Fruit fly (Drosophila melanogaster) whole organism, wandering third instar larva: ENCODE measurements around the gene CG15549.

ENCODE experiments used
- Abd-B ChIP-seq: fragments of >200 bp; optimal IDR thresholded peaks from 2 replicates; lab custom pipeline; 2017; ENCODE audit warnings: missing biosample characterization, missing genetic modification characterization
- Dfd ChIP-seq: fragments of >200 bp; optimal IDR thresholded peaks from 2 replicates; lab custom pipeline; 2017; ENCODE audit warnings: missing biosample characterization, missing genetic modification characterization
- Mio ChIP-seq: sonication (Bioruptor generic); optimal IDR thresholded peaks from 2 replicates; lab custom pipeline; 2016; ENCODE audit warnings: missing biosample characterization, missing genetic modification characterization
- Rel ChIP-seq, 2 experiments: fragments of 200-800 bp; sonication (Bioruptor generic) in 1 of 2; optimal IDR thresholded peaks; 2 replicates in 1 of 2; 3 replicates in 1 of 2; lab custom pipeline; 2016 to 2019; ENCODE audit warnings: mild to moderate bottlenecking in 2 of 2, missing biosample characterization in 2 of 2, missing genetic modification characterization in 2 of 2, moderate library complexity in 1 of 2
- Sp1 ChIP-seq: fragments of 200-800 bp; sonication (Bioruptor generic); optimal IDR thresholded peaks from 3 replicates; lab custom pipeline; 2019; ENCODE audit warnings: missing biosample characterization, mild to moderate bottlenecking, missing genetic modification characterization, moderate library complexity
- lola ChIP-seq: fragments of >200 bp; optimal IDR thresholded peaks from 2 replicates; lab custom pipeline; 2017; ENCODE audit warnings: missing biosample characterization, missing genetic modification characterization
- usp ChIP-seq: fragments of >200 bp; optimal IDR thresholded peaks from 2 replicates; lab custom pipeline; 2017; ENCODE audit warnings: missing biosample characterization, missing genetic modification characterization

- TF ChIP-seq Abd-B (no peak), Rel (GFP tag; optimal IDR thresholded peaks at IDR 0.05; lab: Kevin White, UChicago) (no peak), Rel (tag; optimal IDR thresholded peaks at IDR 0.05; lab: Kevin White, UChicago) (no peak), usp (GFP tag; lab: Kevin White, UChicago) (no peak), Mio (GFP tag; lab: Kevin White, UChicago) (no peak), lola (GFP tag; lab: Kevin White, UChicago) (no peak), Sp1 (no peak), Dfd (GFP tag; lab: Kevin White, UChicago) (no peak)
These were observed 3.9 kb upstream of the CG15549 start for dm6 chr3R:30940234-30940633.
